Worm (Caenorhabditis elegans): ENCODE results near the gene xnd-1.
A peak's percentile ranks its signal among the peaks of the same experiment; 100 is the strongest.

xnd-1 gene

DNA sequence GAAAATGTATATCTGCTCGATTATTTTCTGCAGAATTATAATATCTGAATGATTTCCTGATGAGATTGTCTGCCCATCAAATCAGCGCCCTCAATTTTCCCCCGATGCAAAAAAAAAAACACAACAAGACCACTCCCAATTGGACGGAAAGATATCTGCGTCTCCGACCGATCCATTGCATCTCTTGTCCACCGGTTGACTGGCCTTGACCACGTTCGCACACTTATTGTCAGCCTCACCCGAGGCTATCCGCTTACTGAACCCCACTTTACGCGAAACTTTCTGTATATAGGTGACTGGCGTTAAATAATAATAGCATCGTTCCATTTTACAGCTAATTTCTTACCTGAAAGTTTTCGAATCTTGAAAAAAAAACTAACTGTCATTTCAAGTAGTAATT is 9.9 kb upstream of the xnd-1 start:
- no peak for TF ChIP-seq unc-120 (tag; optimal IDR thresholded peaks at IDR 0.05; ENCODE audit: poor library complexity, severe bottlenecking)
- TF ChIP-seq elt-1 (tag; optimal IDR thresholded peaks at IDR 0.05; ENCODE audit: borderline replicate concordance, insufficient read depth) = no peak
- TF ChIP-seq snpc-4 (tag; optimal IDR thresholded peaks at IDR 0.05) = no peak
- TF ChIP-seq ham-2 (GFP tag; optimal IDR thresholded peaks at IDR 0.05) = peak; percentile 48
- no peak for TF ChIP-seq cnd-1 (tag; optimal IDR thresholded peaks at IDR 0.05)
- no peak for TF ChIP-seq ztf-11 (tag; optimal IDR thresholded peaks at IDR 0.05)
- peak; percentile 38 for TF ChIP-seq nhr-2 (tag; optimal IDR thresholded peaks at IDR 0.05)

DNA sequence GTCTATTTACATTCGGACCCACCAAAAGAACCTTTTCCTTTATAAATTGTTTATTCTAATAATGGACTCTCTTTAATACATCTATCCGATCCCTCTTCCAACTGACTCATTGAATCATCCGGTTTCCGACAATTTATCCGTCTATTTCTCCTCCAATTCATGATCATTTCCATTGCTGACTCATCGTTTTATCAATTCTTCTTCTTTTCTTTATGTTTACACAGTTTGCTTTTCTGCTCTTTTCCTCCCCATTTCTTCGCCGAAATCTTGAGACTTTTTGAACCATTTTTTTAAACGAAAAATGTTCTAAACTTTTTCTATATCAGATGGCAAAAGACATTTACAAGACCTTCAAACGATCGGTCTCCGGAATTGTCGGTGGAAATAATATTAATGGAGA is 8.8 kb upstream of the xnd-1 start, which contains the start of gene ced-6:
TSS of gene ced-6 (plus strand) at position 327 of the 400 bp plus-strand sequence.
- TF ChIP-seq mls-2 (tag; optimal IDR thresholded peaks at IDR 0.05) (no peak), unc-39 (tag; optimal IDR thresholded peaks at IDR 0.05) (no peak), elt-1 (tag; optimal IDR thresholded peaks at IDR 0.05; ENCODE audit: borderline replicate concordance, insufficient read depth) (no peak), lin-32 (GFP tag; optimal IDR thresholded peaks at IDR 0.05) (no peak), lin-13 (tag; optimal IDR thresholded peaks at IDR 0.05) (no peak), snpc-4 (tag; optimal IDR thresholded peaks at IDR 0.05) (no peak), nhr-2 (tag; optimal IDR thresholded peaks at IDR 0.05) (no peak), flh-1 (GFP tag; optimal IDR thresholded peaks at IDR 0.05) (no peak), nhr-76 (tag; optimal IDR thresholded peaks at IDR 0.05) (no peak), ces-1 (GFP tag; optimal IDR thresholded peaks at IDR 0.05) (no peak), ceh-83 (GFP tag; optimal IDR thresholded peaks at IDR 0.05) (no peak), elt-3 (tag; optimal IDR thresholded peaks at IDR 0.05) (no peak), tbx-8 (GFP tag; optimal IDR thresholded peaks at IDR 0.05) (no peak), mab-5 (tag; optimal IDR thresholded peaks at IDR 0.05) (no peak), pha-4 (tag; optimal IDR thresholded peaks at IDR 0.05) (no peak), nhr-237 (tag; optimal IDR thresholded peaks at IDR 0.05) (no peak), nhr-12 (tag; optimal IDR thresholded peaks at IDR 0.05) (no peak), bed-3 (GFP tag; optimal IDR thresholded peaks at IDR 0.05) (no peak)

DNA sequence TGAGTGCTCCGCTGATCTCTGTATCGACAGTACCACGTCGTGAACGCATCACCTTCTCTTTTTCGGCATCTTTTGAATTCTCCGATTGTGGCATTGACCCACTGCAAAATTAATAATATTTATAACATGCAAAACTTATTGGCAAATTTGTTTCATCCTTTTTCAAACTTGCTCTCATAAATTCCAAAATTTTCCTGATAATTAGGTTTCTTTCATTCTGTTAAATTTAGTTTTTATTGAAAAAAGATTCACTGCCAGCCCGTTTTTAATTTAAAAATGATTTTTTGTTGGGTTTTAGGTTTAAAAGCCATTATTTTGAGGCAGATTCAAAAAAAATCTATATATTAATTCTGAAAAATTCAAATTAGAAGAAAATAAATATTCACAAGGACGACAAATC is 4.3 kb upstream of the xnd-1 start, which contains the start of gene wdr-37:
TSS of gene wdr-37 (minus strand) at position 101 of the 400 bp plus-strand sequence.
- TF ChIP-seq nhr-76 (tag; optimal IDR thresholded peaks at IDR 0.05) (no peak), ces-1 (GFP tag; optimal IDR thresholded peaks at IDR 0.05) (no peak), unc-39 (tag; optimal IDR thresholded peaks at IDR 0.05) (no peak), ceh-39 (tag; optimal IDR thresholded peaks at IDR 0.05) (no peak), mab-5 (tag; optimal IDR thresholded peaks at IDR 0.05) (no peak), mep-1 (tag; optimal IDR thresholded peaks at IDR 0.05) (no peak), lin-32 (GFP tag; optimal IDR thresholded peaks at IDR 0.05) (no peak), bed-3 (GFP tag; optimal IDR thresholded peaks at IDR 0.05) (no peak), cnd-1 (tag; optimal IDR thresholded peaks at IDR 0.05) (no peak), snpc-4 (tag; optimal IDR thresholded peaks at IDR 0.05) (no peak), nhr-237 (tag; optimal IDR thresholded peaks at IDR 0.05) (no peak), flh-1 (GFP tag; optimal IDR thresholded peaks at IDR 0.05) (no peak)

DNA sequence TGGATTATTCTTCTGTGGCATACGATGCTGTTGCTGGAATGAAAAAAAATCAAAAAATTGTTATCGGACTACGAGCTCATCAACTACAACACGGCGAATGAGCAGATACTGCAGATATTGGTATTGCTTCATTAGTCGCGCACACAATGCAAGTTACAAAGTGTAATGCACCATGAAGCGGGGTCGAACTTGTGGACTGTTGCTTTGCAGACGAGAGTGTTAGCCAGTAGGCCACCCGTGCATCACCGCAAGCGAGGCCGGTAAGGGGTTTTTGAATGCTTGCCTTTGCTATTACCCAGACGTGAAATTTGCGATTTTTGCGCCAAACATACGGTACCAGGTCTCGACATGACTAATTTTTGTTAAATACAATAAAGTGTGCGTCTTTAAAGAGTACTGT is 2.3 kb upstream of the xnd-1 start:
- TF ChIP-seq mep-1 (tag; optimal IDR thresholded peaks at IDR 0.05) = peak; percentile 47
- TF ChIP-seq nhr-2 (tag; optimal IDR thresholded peaks at IDR 0.05) = no peak
- TF ChIP-seq nhr-28 (tag; optimal IDR thresholded peaks at IDR 0.05) = peak; percentile 70
- peak; percentile 84 for TF ChIP-seq unc-120 (tag; optimal IDR thresholded peaks at IDR 0.05; ENCODE audit: poor library complexity, severe bottlenecking)
- peak; percentile 97 for TF ChIP-seq drap-1 (GFP tag; optimal IDR thresholded peaks at IDR 0.05)
- peak; percentile 96 for TF ChIP-seq tbx-8 (GFP tag; optimal IDR thresholded peaks at IDR 0.05)
- TF ChIP-seq elt-3 (tag; optimal IDR thresholded peaks at IDR 0.05) = no peak
- TF ChIP-seq ceh-39 (tag; optimal IDR thresholded peaks at IDR 0.05) = no peak
- peak; percentile 97 for TF ChIP-seq M03D4.4 (tag; optimal IDR thresholded peaks at IDR 0.05)
- peak; percentile 97 for TF ChIP-seq mls-2 (tag; optimal IDR thresholded peaks at IDR 0.05)
- peak; percentile 96 for TF ChIP-seq sem-2 (GFP tag; optimal IDR thresholded peaks at IDR 0.05)
- peak; percentile 12 for TF ChIP-seq nhr-237 (tag; optimal IDR thresholded peaks at IDR 0.05)
- peak; percentile 70 for TF ChIP-seq hlh-1 (tag; optimal IDR thresholded peaks at IDR 0.05)
- peak; percentile 30 for TF ChIP-seq unc-62 (GFP tag; optimal IDR thresholded peaks at IDR 0.05)
- no peak for TF ChIP-seq ces-1 (GFP tag; optimal IDR thresholded peaks at IDR 0.05)
- TF ChIP-seq bed-3 (GFP tag; optimal IDR thresholded peaks at IDR 0.05) = peak; percentile 86
- TF ChIP-seq elt-1 (tag; optimal IDR thresholded peaks at IDR 0.05; ENCODE audit: borderline replicate concordance, insufficient read depth) = no peak
- TF ChIP-seq sptf-1 (tag; optimal IDR thresholded peaks at IDR 0.05) = peak; percentile 96
- TF ChIP-seq lsy-2 (tag; optimal IDR thresholded peaks at IDR 0.05) = peak; percentile 42
- TF ChIP-seq blmp-1 (tag; optimal IDR thresholded peaks at IDR 0.05) = no peak
- TF ChIP-seq lin-32 (GFP tag; optimal IDR thresholded peaks at IDR 0.05) = peak; percentile 94
- no peak for TF ChIP-seq snpc-4 (tag; optimal IDR thresholded peaks at IDR 0.05)
- TF ChIP-seq ceh-43 (GFP tag; optimal IDR thresholded peaks at IDR 0.05) = peak; percentile 89
- peak; percentile 47 for TF ChIP-seq nhr-76 (tag; optimal IDR thresholded peaks at IDR 0.05)
- peak; percentile 98 for TF ChIP-seq ceh-83 (GFP tag; optimal IDR thresholded peaks at IDR 0.05)
- TF ChIP-seq ztf-11 (tag; optimal IDR thresholded peaks at IDR 0.05) = peak; percentile 70
- peak; percentile 70 for TF ChIP-seq unc-39 (tag; optimal IDR thresholded peaks at IDR 0.05)
- peak; percentile 92 for TF ChIP-seq flh-1 (GFP tag; optimal IDR thresholded peaks at IDR 0.05)
- TF ChIP-seq ham-2 (GFP tag; optimal IDR thresholded peaks at IDR 0.05) = peak; percentile 94
- peak; percentile 97 for TF ChIP-seq cnd-1 (tag; optimal IDR thresholded peaks at IDR 0.05)
- TF ChIP-seq pha-4 (tag; optimal IDR thresholded peaks at IDR 0.05) = peak; percentile 95
- peak; percentile 87 for TF ChIP-seq lin-13 (tag; optimal IDR thresholded peaks at IDR 0.05)
- no peak for TF ChIP-seq nhr-12 (tag; optimal IDR thresholded peaks at IDR 0.05)

All from whole organism, mixed stage, embryonic.